Fruit fly (Drosophila melanogaster) whole organism: ENCODE data around the gene Cont.

Experiments used
- CG8478 ChIP-seq: fragments of >200 bp; optimal IDR thresholded peaks from 2 replicates; lab custom pipeline; 2018; ENCODE audit warnings: inconsistent platforms
- EcR ChIP-seq, 2 experiments: fragments of >200 bp; optimal IDR thresholded peaks; 2 replicates each; lab custom pipeline; 2017; ENCODE audit warnings: missing biosample characterization in 2 of 2, missing genetic modification characterization in 2 of 2, missing genetic modification reagents in 2 of 2
- psq ChIP-seq: fragments of >200 bp; optimal IDR thresholded peaks from 2 replicates; lab custom pipeline; 2017

DNA sequence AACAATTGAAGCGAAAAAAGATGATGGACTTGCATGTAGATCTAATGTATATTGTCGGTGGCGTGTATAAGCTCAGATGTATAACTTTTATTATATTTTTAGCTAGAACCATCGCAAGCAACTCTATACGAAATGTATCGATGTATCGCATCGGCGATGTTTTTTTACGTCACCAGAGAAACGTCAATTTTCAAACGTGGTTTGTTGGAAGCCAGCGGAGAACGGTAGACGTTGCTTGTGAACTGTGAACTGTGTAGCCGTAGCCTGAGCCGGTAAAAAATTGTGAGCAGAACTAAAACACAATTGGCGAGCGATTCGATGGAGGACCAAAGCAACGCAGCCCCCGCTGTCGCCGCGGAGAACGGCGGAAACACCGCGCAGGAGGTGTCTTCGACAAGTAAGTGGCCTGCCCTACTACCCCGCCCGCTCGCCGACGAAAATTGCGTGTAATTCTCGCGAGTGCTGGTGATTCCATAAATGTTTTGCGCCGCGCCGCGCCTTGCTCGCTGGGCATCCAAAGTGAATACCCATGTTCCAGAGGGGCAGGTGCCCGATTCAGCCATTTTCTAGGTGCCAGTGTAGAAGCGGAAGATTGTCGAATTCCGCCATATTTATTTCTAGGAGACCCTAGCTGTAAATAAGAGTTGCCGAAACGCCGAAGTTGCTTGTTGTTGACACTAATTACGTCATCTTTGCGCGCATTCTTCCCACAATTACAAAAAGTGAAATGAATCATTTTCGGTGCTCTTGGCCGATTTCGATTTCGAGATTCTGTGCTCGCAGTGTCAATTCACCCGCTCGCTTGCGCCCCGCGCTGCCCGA is 22.0 kb downstream of the Cont start, which contains the start of gene lost:
- TF ChIP-seq EcR (GFP tag; optimal IDR thresholded peaks at IDR 0.05; lab: Kevin White, UChicago): no peak
- TF ChIP-seq CG8478 (lab: Kevin White, UChicago): no peak
- TF ChIP-seq psq (lab: Kevin White, UChicago): no peak
